Worm (Caenorhabditis elegans) whole organism, midembryonic: ENCODE measurements around the gene Y102A11A.5.

Experiments used
- T22C8.4 ChIP-seq: fragments of 200-800 bp; sonication (Bioruptor generic); IDR thresholded peaks from 2 replicates; pipeline ENCODE4 v1.3.6; 2022; ENCODE audit warnings: missing genetic modification characterization, missing compliant biosample characterization
- cog-1 ChIP-seq: sonication (generic microtip); optimal IDR thresholded peaks from 2 replicates; lab custom pipeline; 2016; ENCODE audit warnings: missing genetic modification characterization, missing compliant biosample characterization
- flt-1 ChIP-seq: fragments of 200-800 bp; sonication (Bioruptor generic); IDR thresholded peaks from 2 replicates; pipeline ENCODE4 v1.3.6; 2022; ENCODE audit warnings: missing genetic modification characterization, missing compliant biosample characterization
- med-1 ChIP-seq: sonication (generic microtip); optimal IDR thresholded peaks from 2 replicates; lab custom pipeline; 2017; ENCODE audit warnings: missing genetic modification characterization, mild to moderate bottlenecking, missing compliant biosample characterization, antibody characterized with exemption, missing genetic modification reagents; ENCODE audit not compliant: insufficient read depth
- ztf-23 ChIP-seq: fragments of 200-800 bp; sonication (Bioruptor generic); IDR thresholded peaks from 2 replicates; pipeline ENCODE4 v1.3.6; 2022; ENCODE audit warnings: missing genetic modification reagents, missing genetic modification characterization, missing compliant biosample characterization

DNA sequence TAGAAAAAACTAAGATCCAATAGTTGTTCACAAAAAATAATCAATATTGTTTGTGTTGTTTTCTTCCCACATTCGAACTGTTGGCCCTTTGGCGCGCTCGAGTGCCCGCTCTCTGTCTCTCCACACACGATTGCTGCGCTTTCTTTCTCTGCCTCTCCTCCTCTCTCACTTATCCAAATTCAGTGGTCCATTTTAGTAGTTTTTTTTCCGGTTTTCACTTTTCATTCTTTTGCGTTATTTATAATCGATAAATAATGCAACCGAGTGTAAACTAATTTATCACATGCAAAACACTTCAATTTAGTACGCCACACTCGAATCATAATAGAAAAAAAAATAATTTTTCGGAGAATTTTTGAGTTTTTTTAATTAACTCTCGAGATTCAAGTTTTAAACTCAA, 30.9 kb downstream of the Y102A11A.5 start:
- no peak for TF ChIP-seq ztf-23 (GFP tag; lab: Robert Waterston, UW)
- TF ChIP-seq flt-1 (GFP tag; lab: Robert Waterston, UW) = no peak
- TF ChIP-seq cog-1 (tag; lab: Kevin White, UChicago) = no peak
- no peak for TF ChIP-seq T22C8.4 (GFP tag; lab: Robert Waterston, UW)
- no peak for TF ChIP-seq med-1 (GFP tag; lab: Kevin White, UChicago)
